Worm (Caenorhabditis elegans): ENCODE data around the gene K10D11.6.

Gene K10D11.6

DNA sequence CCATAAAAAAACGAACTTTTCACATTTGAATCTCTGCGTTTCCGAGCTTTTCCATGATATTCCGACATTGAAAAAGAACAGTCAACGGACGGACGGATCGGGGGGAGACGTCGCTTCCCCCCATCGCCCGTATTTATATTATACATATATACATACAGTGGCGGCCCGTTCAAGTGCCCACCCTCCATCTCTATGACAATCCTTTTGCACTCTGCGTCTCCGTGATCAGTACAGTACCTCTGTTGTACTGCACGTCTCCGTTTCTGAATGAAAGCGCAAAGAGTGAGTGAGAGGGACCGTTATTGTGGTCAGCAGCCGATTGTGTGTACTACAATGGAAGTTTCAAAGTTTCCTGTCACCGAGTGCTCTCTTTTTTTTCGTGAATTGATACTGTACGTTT lies 9.8 kb upstream of the K10D11.6 start:
- TF ChIP-seq pha-4 (GFP tag; IDR thresholded peaks at IDR 0.05) (no peak), pha-4 (tag; optimal IDR thresholded peaks at IDR 0.05) (no peak), hlh-11 (tag; optimal IDR thresholded peaks at IDR 0.05) (peak; percentile 17), unc-62 (GFP tag; optimal IDR thresholded peaks at IDR 0.05 in 1 of 2) (no peak), unc-62 (tag; optimal IDR thresholded peaks at IDR 0.05) (no peak), attf-4 (tag; optimal IDR thresholded peaks at IDR 0.05) (no peak), mes-2 (tag; optimal IDR thresholded peaks at IDR 0.05; ENCODE audit: poor library complexity, severe bottlenecking) (peak; percentile 42), mep-1 (tag; optimal IDR thresholded peaks at IDR 0.05) (no peak)

DNA sequence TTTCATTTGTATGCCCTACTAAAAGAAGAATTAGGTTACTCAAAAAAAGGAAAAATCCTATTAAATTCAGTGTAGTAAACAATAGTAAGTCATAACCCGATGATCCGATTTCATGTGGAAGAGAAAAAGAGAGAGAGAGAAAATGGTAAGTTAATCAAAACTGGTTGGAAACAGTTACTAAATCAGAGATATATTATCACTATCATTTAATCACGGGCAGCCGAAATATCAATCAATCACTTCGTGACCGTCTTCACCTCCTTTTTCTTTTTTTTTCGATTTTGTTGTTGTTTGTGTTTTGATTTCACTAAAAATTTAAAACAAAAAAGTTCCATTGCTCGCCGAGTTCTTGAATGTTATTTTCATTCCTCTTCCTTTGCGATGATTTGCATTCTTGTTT lies 8.3 kb upstream of the K10D11.6 start:
- TF ChIP-seq nhr-28 (tag; optimal IDR thresholded peaks at IDR 0.05) (peak; percentile 27), aha-1 (tag) (no peak), hlh-30 (tag; optimal IDR thresholded peaks at IDR 0.05; ENCODE audit: insufficient read depth) (peak; percentile 48)

DNA sequence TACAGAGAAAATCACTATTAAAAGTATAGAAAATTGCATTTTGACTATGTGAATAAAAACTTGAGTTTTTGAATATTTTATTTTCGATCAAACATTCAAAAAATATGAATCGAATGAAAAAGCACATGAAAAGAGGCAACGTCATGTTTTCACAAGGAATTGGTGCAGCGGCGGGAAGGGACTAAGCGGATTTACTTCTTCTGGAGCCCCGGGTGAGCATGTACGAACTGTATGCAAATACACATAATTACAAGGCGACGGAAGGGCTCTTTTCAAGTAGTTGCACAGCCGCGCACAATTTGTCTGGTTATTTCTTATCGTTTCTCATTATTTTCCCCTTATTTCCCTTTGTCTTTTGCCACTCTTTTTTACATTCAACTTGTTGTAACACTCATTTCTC lies 6.6 kb upstream of the K10D11.6 start, which contains the start of gene K10D11.7:
TSS of gene K10D11.7 (minus strand) at position 101 of the 400 bp plus-strand sequence.
- TF ChIP-seq unc-62 (GFP tag; optimal IDR thresholded peaks at IDR 0.05 in 1 of 2) (no peak), unc-62 (tag; optimal IDR thresholded peaks at IDR 0.05) (no peak), Y48G9A.11 (GFP tag; IDR thresholded peaks at IDR 0.05) (no peak), ZK337.2 (GFP tag; IDR thresholded peaks at IDR 0.05) (no peak), ceh-20 (GFP tag; IDR thresholded peaks at IDR 0.05) (no peak), ztf-7 (tag; optimal IDR thresholded peaks at IDR 0.05) (no peak), F26F4.8 (GFP tag; conservative IDR thresholded peaks at IDR 0.05) (no peak), zag-1 (tag; optimal IDR thresholded peaks at IDR 0.05) (no peak), nhr-48 (tag; optimal IDR thresholded peaks at IDR 0.05) (no peak), lir-3 (tag; optimal IDR thresholded peaks at IDR 0.05) (no peak), lin-13 (GFP tag; optimal IDR thresholded peaks at IDR 0.05) (no peak), hmg-1.1 (GFP tag; IDR thresholded peaks at IDR 0.05) (no peak), set-16 (GFP tag; IDR thresholded peaks at IDR 0.05) (no peak), nhr-41 (GFP tag; IDR thresholded peaks at IDR 0.05) (no peak), dpl-1 (GFP tag; optimal IDR thresholded peaks at IDR 0.05) (no peak), nhr-111 (GFP tag; optimal IDR thresholded peaks at IDR 0.05) (no peak)

DNA sequence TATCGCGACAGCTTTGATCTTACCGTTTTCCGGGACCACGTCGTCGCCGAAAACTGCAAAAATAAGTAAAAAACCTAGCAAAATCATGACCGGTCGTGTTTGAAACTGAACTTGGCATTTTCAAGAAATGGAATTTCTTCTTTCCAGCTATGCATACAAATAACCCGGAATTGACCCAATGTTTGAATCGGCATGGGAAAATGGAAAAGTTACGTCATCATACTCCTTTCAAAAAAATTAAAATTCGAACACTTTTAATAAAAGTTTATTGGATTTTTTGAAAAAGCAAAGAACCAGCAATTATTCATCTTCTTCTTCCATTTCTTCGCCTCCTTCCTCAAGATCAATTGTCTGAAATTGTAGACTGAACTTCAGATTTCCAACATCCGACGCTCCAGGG lies 5.1 kb upstream of the K10D11.6 start, which contains the start of gene K10D11.4:
TSS of gene K10D11.4 (minus strand) at position 101 of the 400 bp plus-strand sequence.
- no peak for TF ChIP-seq hlh-11 (tag; optimal IDR thresholded peaks at IDR 0.05)
- TF ChIP-seq nhr-11 (tag; optimal IDR thresholded peaks at IDR 0.05): no peak
- no peak for TF ChIP-seq lin-39 (tag; optimal IDR thresholded peaks at IDR 0.05)
- no peak for TF ChIP-seq daf-12 (tag; optimal IDR thresholded peaks at IDR 0.05)
- TF ChIP-seq egl-27 (tag; optimal IDR thresholded peaks at IDR 0.05): no peak
- no peak for TF ChIP-seq nhr-42 (GFP tag; IDR thresholded peaks at IDR 0.05)
- TF ChIP-seq unc-39 (tag; optimal IDR thresholded peaks at IDR 0.05): no peak

DNA sequence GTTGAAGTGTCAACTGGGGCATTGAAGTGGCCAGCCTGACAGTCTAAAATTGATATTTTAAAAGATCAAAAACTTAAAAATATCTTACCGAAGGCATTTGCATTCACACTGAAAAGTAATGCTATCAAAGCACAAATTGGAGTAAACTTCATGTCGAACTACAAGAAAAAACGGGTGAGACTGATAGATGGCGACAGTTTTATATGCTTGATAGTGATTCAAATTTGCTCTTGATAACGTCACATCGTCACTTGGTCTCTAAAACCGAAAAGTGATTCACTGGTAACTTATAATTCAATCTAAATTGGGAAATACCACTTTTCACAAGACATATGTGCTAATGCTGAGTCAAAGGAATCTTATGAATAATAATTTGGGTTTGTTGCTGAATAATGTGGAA lies 2.4 kb upstream of the K10D11.6 start, which contains the start of gene K10D11.5:
TSS of gene K10D11.5 (minus strand) at position 215 of the 400 bp plus-strand sequence.
- TF ChIP-seq daf-19 (GFP tag; conservative IDR thresholded peaks at IDR 0.05) (no peak), pqm-1 (tag; optimal IDR thresholded peaks at IDR 0.05) (peak; percentile 68), nhr-42 (GFP tag; IDR thresholded peaks at IDR 0.05) (no peak), ceh-28 (tag; optimal IDR thresholded peaks at IDR 0.05) (no peak), nhr-77 (tag; optimal IDR thresholded peaks at IDR 0.05) (peak; percentile 31), tag-97 (GFP tag; IDR thresholded peaks at IDR 0.05) (no peak), F49E8.2 (tag; optimal IDR thresholded peaks at IDR 0.05; ENCODE audit: borderline replicate concordance) (no peak), Y105C5A.15 (GFP tag; IDR thresholded peaks at IDR 0.05) (no peak), zfp-2 (tag; optimal IDR thresholded peaks at IDR 0.05) (no peak), unc-130 (GFP tag; optimal IDR thresholded peaks at IDR 0.05) (no peak), nhr-28 (tag; optimal IDR thresholded peaks at IDR 0.05) (peak; percentile 75), spr-3 (GFP tag; optimal IDR thresholded peaks at IDR 0.05) (no peak), snpc-1.2 (GFP tag; IDR thresholded peaks at IDR 0.05) (no peak), nhr-10 (tag; optimal IDR thresholded peaks at IDR 0.05) (no peak), F10B5.3 (tag; optimal IDR thresholded peaks at IDR 0.05) (no peak), zip-2 (tag; optimal IDR thresholded peaks at IDR 0.05) (no peak), dpl-1 (GFP tag; optimal IDR thresholded peaks at IDR 0.05) (no peak), php-3 (GFP tag; IDR thresholded peaks at IDR 0.05) (peak; percentile 56; the same call in 1 of the 2 replicates), zip-11 (GFP tag; IDR thresholded peaks at IDR 0.05) (no peak), ztf-7 (tag; optimal IDR thresholded peaks at IDR 0.05) (no peak), unc-62 (GFP tag; optimal IDR thresholded peaks at IDR 0.05 in 1 of 2) (no peak), unc-62 (tag; optimal IDR thresholded peaks at IDR 0.05) (no peak)

All from whole organism, L4 larva.